Worm (Caenorhabditis elegans) whole organism, L1 larva: ENCODE data around the gene Y17D7C.6.

Source experiments
- ama-1 ChIP-seq: fragments of 150-350 bp; optimal IDR thresholded peaks from 2 replicates; lab custom pipeline; 2014
- irx-1 ChIP-seq: sonication (generic microtip); optimal IDR thresholded peaks from 2 replicates; lab custom pipeline; 2016; ENCODE audit warnings: missing genetic modification characterization, missing compliant biosample characterization
- skn-1 ChIP-seq: fragments of 150-350 bp; optimal IDR thresholded peaks from 2 replicates; lab custom pipeline; 2014; ENCODE audit warnings: missing biosample characterization, missing genetic modification characterization
- tbx-2 ChIP-seq: sonication (generic microtip); optimal IDR thresholded peaks from 2 replicates; lab custom pipeline; 2016; ENCODE audit warnings: missing genetic modification characterization, missing compliant biosample characterization

DNA sequence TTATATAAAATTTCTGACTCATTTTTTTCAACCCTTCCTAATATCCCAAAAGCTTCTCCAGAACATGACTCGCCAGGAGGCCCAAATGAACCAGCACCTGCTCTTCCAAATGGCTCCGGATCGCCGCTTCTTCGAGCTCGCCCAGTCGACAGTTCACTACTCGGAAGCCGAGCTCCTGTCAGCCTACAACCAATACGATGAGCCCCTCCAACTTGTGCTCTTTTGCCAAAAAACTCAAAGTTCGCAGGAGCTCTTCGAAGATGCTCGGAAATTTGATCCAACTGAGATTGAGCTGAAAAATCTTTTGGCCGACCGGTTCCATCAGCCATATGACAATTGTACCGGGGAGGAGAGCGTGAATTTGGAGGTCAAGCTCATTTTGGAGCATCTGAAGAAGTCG lies 14.1 kb upstream of the Y17D7C.6 start:
- TF ChIP-seq irx-1 (tag; lab: Kevin White, UChicago) (no peak), ama-1 (lab: Kevin White, UChicago) (no peak), skn-1 (tag; lab: Kevin White, UChicago) (no peak), tbx-2 (tag; lab: Kevin White, UChicago) (no peak)
